Fruit fly (Drosophila melanogaster) whole organism, embryonic: ENCODE data around the gene Tfb5.

Experiments used
- Antp ChIP-seq: fragments of 200-800 bp; sonication (Bioruptor generic); optimal IDR thresholded peaks from 3 replicates; lab custom pipeline; 2016; ENCODE audit warnings: missing biosample characterization, missing genetic modification characterization
- CG10267 ChIP-seq: fragments of 200-800 bp; sonication (Bioruptor generic); optimal IDR thresholded peaks from 2 replicates; lab custom pipeline; 2018; ENCODE audit warnings: missing biosample characterization, mild to moderate bottlenecking, missing genetic modification characterization, moderate library complexity
- CG10431 ChIP-seq: fragments of 200-800 bp; sonication (Bioruptor generic); optimal IDR thresholded peaks from 3 replicates; lab custom pipeline; 2018; ENCODE audit warnings: missing biosample characterization, mild to moderate bottlenecking, missing genetic modification characterization
- CG10462 ChIP-seq: fragments of 200-800 bp; sonication (Bioruptor generic); optimal IDR thresholded peaks from 2 replicates; lab custom pipeline; 2016; ENCODE audit warnings: missing biosample characterization, missing genetic modification characterization
- CG13287 ChIP-seq: fragments of 200-800 bp; sonication (Bioruptor generic); IDR thresholded peaks from 2 replicates; pipeline ENCODE4 v1.3.6; 2022; ENCODE audit warnings: missing biosample characterization, missing genetic modification characterization; ENCODE audit not compliant: partially characterized antibody
- CG16863 ChIP-seq: fragments of 200-800 bp; sonication (Bioruptor generic); optimal IDR thresholded peaks from 3 replicates; lab custom pipeline; 2016; ENCODE audit warnings: missing biosample characterization, missing genetic modification characterization
- CG17802 ChIP-seq: fragments of 200-800 bp; sonication (Bioruptor generic); optimal IDR thresholded peaks from 2 replicates; lab custom pipeline; 2018; ENCODE audit warnings: missing biosample characterization, mild to moderate bottlenecking, missing genetic modification characterization, moderate library complexity
- CG1832 ChIP-seq: fragments of 200-800 bp; sonication (Bioruptor generic); optimal IDR thresholded peaks from 2 replicates; lab custom pipeline; 2017; ENCODE audit warnings: missing biosample characterization, mild to moderate bottlenecking, missing genetic modification characterization, inconsistent platforms
- CG32767 ChIP-seq: fragments of 200-800 bp; sonication (Bioruptor generic); IDR thresholded peaks from 2 replicates; pipeline ENCODE4 v1.3.6; 2022; ENCODE audit warnings: missing biosample characterization, missing genetic modification characterization
- CG33557 ChIP-seq: fragments of 200-800 bp; sonication (Bioruptor generic); optimal IDR thresholded peaks from 2 replicates; lab custom pipeline; 2019; ENCODE audit warnings: missing biosample characterization, mild to moderate bottlenecking, missing genetic modification characterization, moderate library complexity
- CG4424 ChIP-seq: fragments of 200-800 bp; sonication (Bioruptor generic); optimal IDR thresholded peaks from 3 replicates; lab custom pipeline; 2016; ENCODE audit warnings: missing biosample characterization, missing genetic modification characterization
- CG4820 ChIP-seq: fragments of 200-800 bp; sonication (Bioruptor generic); optimal IDR thresholded peaks from 3 replicates; lab custom pipeline; 2016; ENCODE audit warnings: missing biosample characterization, missing genetic modification characterization
- CG5953 ChIP-seq: fragments of 200-800 bp; sonication (Bioruptor generic); IDR thresholded peaks from 2 replicates; pipeline ENCODE4 v1.3.6; 2022; ENCODE audit warnings: missing biosample characterization, missing genetic modification characterization
- CG6254 ChIP-seq: fragments of 200-800 bp; sonication (Bioruptor generic); optimal IDR thresholded peaks from 3 replicates; lab custom pipeline; 2017; ENCODE audit warnings: mild to moderate bottlenecking, missing biosample characterization, missing genetic modification reagents, missing genetic modification characterization
- CG6765 ChIP-seq: fragments of 200-800 bp; sonication (Bioruptor generic); optimal IDR thresholded peaks from 3 replicates; lab custom pipeline; 2017; ENCODE audit warnings: missing biosample characterization, mild to moderate bottlenecking, missing genetic modification characterization
- CG7556 ChIP-seq: fragments of 200-800 bp; sonication (Bioruptor generic); optimal IDR thresholded peaks from 2 replicates; lab custom pipeline; 2017; ENCODE audit warnings: missing biosample characterization, mild to moderate bottlenecking, missing genetic modification characterization
- CG7745 ChIP-seq: fragments of 200-800 bp; sonication (Bioruptor generic); optimal IDR thresholded peaks from 2 replicates; lab custom pipeline; 2018; ENCODE audit warnings: missing biosample characterization, mild to moderate bottlenecking, missing genetic modification characterization, moderate library complexity
- CG8089 ChIP-seq: fragments of 200-800 bp; sonication (Bioruptor generic); optimal IDR thresholded peaks from 3 replicates; lab custom pipeline; 2016; ENCODE audit warnings: missing biosample characterization, missing genetic modification characterization
- CG8924 ChIP-seq: fragments of 200-800 bp; optimal IDR thresholded peaks from 3 replicates; lab custom pipeline; 2019; ENCODE audit warnings: missing biosample characterization, mild to moderate bottlenecking, missing genetic modification characterization, moderate library complexity
- Camta ChIP-seq: fragments of 200-800 bp; sonication (Bioruptor generic); optimal IDR thresholded peaks from 2 replicates; lab custom pipeline; 2016; ENCODE audit warnings: missing biosample characterization, missing genetic modification characterization
- D19A ChIP-seq: fragments of 200-800 bp; optimal IDR thresholded peaks from 3 replicates; lab custom pipeline; 2019; ENCODE audit warnings: missing biosample characterization, mild to moderate bottlenecking, missing genetic modification characterization, moderate library complexity
- ERR ChIP-seq: fragments of 200-800 bp; sonication (Bioruptor generic); optimal IDR thresholded peaks from 2 replicates; lab custom pipeline; 2016; ENCODE audit warnings: missing biosample characterization, missing genetic modification characterization
- HLHmδ ChIP-seq: fragments of 200-800 bp; sonication (Bioruptor generic); optimal IDR thresholded peaks from 2 replicates; lab custom pipeline; 2018; ENCODE audit warnings: missing biosample characterization, mild to moderate bottlenecking, missing genetic modification characterization, moderate library complexity
- Hr78 ChIP-seq, 2 experiments: fragments of 200-800 bp in 1 of 2; fragments of >200 bp in 1 of 2; sonication (Bioruptor generic) in 1 of 2; optimal IDR thresholded peaks; 2 replicates each; lab custom pipeline; 2017 to 2019; ENCODE audit warnings: missing biosample characterization in 2 of 2, missing genetic modification characterization in 2 of 2, mild to moderate bottlenecking in 1 of 2, moderate library complexity in 1 of 2
- Mad ChIP-seq: fragments of 200-800 bp; sonication (Bioruptor generic); optimal IDR thresholded peaks from 2 replicates; lab custom pipeline; 2016; ENCODE audit warnings: missing biosample characterization, missing genetic modification characterization
- Meics ChIP-seq: fragments of 200-800 bp; sonication (Bioruptor generic); optimal IDR thresholded peaks from 2 replicates; lab custom pipeline; 2017; ENCODE audit warnings: missing biosample characterization, mild to moderate bottlenecking, missing genetic modification characterization
- NK7.1 ChIP-seq: fragments of 200-800 bp; sonication (Bioruptor generic); optimal IDR thresholded peaks from 3 replicates; lab custom pipeline; 2016; ENCODE audit warnings: missing biosample characterization, missing genetic modification characterization
- Ptx1 ChIP-seq: fragments of 200-800 bp; sonication (Bioruptor generic); IDR thresholded peaks from 2 replicates; pipeline ENCODE4 v1.3.6; 2022; ENCODE audit warnings: missing biosample characterization, missing genetic modification characterization
- YL-1 ChIP-seq: fragments of 200-800 bp; sonication (Bioruptor generic); optimal IDR thresholded peaks from 3 replicates; lab custom pipeline; 2017; ENCODE audit warnings: missing biosample characterization, mild to moderate bottlenecking, missing genetic modification characterization
- aop ChIP-seq: fragments of 200-800 bp; sonication (Bioruptor generic); IDR thresholded peaks from 2 replicates; pipeline ENCODE4 v1.3.6; 2022; ENCODE audit warnings: missing biosample characterization, missing genetic modification characterization
- bab2 ChIP-seq: fragments of 200-800 bp; sonication (Bioruptor generic); optimal IDR thresholded peaks from 2 replicates; lab custom pipeline; 2016; ENCODE audit warnings: missing biosample characterization, missing genetic modification characterization
- chm ChIP-seq: fragments of 200-800 bp; sonication (Bioruptor generic); IDR thresholded peaks from 2 replicates; pipeline ENCODE4 v1.3.6; 2022; ENCODE audit warnings: missing biosample characterization, missing genetic modification characterization
- crc ChIP-seq: fragments of 200-800 bp; sonication (Bioruptor generic); optimal IDR thresholded peaks from 2 replicates; lab custom pipeline; 2016; ENCODE audit warnings: missing biosample characterization, missing genetic modification characterization
- disco-r ChIP-seq: fragments of 200-800 bp; sonication (Bioruptor generic); optimal IDR thresholded peaks from 2 replicates; lab custom pipeline; 2016; ENCODE audit warnings: missing biosample characterization, missing genetic modification characterization
- ems ChIP-seq: fragments of 200-800 bp; sonication (Bioruptor generic); optimal IDR thresholded peaks from 3 replicates; lab custom pipeline; 2016; ENCODE audit warnings: missing biosample characterization, missing genetic modification characterization
- eyg ChIP-seq: fragments of 200-800 bp; sonication (Bioruptor generic); optimal IDR thresholded peaks from 3 replicates; lab custom pipeline; 2016; ENCODE audit warnings: missing biosample characterization, missing genetic modification characterization
- fd3F ChIP-seq: fragments of 200-800 bp; sonication (Bioruptor generic); optimal IDR thresholded peaks from 2 replicates; lab custom pipeline; 2018; ENCODE audit warnings: missing biosample characterization, mild to moderate bottlenecking, missing genetic modification characterization, moderate library complexity
- fru ChIP-seq: fragments of >200 bp; optimal IDR thresholded peaks from 2 replicates; lab custom pipeline; 2017
- gem ChIP-seq: fragments of 200-800 bp; sonication (Bioruptor generic); optimal IDR thresholded peaks from 2 replicates; lab custom pipeline; 2019; ENCODE audit warnings: missing biosample characterization, mild to moderate bottlenecking, missing genetic modification characterization, moderate library complexity
- gt ChIP-seq: fragments of 200-800 bp; sonication (Bioruptor generic); IDR thresholded peaks from 2 replicates; pipeline ENCODE4 v1.3.6; 2022; ENCODE audit warnings: missing biosample characterization, missing genetic modification characterization
- kah ChIP-seq: fragments of 200-800 bp; sonication (Bioruptor generic); optimal IDR thresholded peaks from 2 replicates; lab custom pipeline; 2018; ENCODE audit warnings: missing biosample characterization, mild to moderate bottlenecking, missing genetic modification characterization
- klu ChIP-seq: fragments of 200-800 bp; sonication (Bioruptor generic); IDR thresholded peaks from 2 replicates; pipeline ENCODE4 v1.3.6; 2022; ENCODE audit warnings: missing biosample characterization, missing genetic modification characterization
- lola ChIP-seq, 3 experiments: fragments of >200 bp in 2 of 3; fragments of 200-800 bp in 1 of 3; sonication (Bioruptor generic) in 1 of 3; optimal IDR thresholded peaks; 2 replicates each; lab custom pipeline; 2017 to 2019; ENCODE audit warnings: missing biosample characterization in 3 of 3, missing genetic modification characterization in 3 of 3, mild to moderate bottlenecking in 1 of 3, moderate library complexity in 1 of 3
- lov ChIP-seq, 2 experiments: fragments of 200-800 bp in 1 of 2; fragments of >200 bp in 1 of 2; sonication (Bioruptor generic) in 1 of 2; IDR thresholded peaks in 1 of 2; optimal IDR thresholded peaks in 1 of 2; 2 replicates in 1 of 2; 3 replicates in 1 of 2; pipeline versions ENCODE4 v1.3.6 to Lab custom; 2017 to 2022; ENCODE audit warnings: missing biosample characterization in 1 of 2, missing genetic modification characterization in 1 of 2
- nmo ChIP-seq: fragments of 200-800 bp; sonication (Bioruptor generic); optimal IDR thresholded peaks from 2 replicates; lab custom pipeline; 2018; ENCODE audit warnings: missing biosample characterization, mild to moderate bottlenecking, missing genetic modification characterization, moderate library complexity
- onecut ChIP-seq: fragments of 200-800 bp; sonication (Bioruptor generic); IDR thresholded peaks from 2 replicates; pipeline ENCODE4 v1.3.6; 2022; ENCODE audit warnings: missing biosample characterization, missing genetic modification characterization
- repo ChIP-seq: fragments of 200-800 bp; sonication (Bioruptor generic); optimal IDR thresholded peaks from 2 replicates; lab custom pipeline; 2016; ENCODE audit warnings: missing biosample characterization, missing genetic modification characterization
- sna ChIP-seq: fragments of 200-800 bp; sonication (Bioruptor generic); IDR thresholded peaks from 2 replicates; pipeline ENCODE4 v1.3.6; 2022; ENCODE audit warnings: missing biosample characterization, missing genetic modification characterization; ENCODE audit not compliant: partially characterized antibody
- sqz ChIP-seq: fragments of 200-800 bp; sonication (Bioruptor generic); optimal IDR thresholded peaks from 3 replicates; lab custom pipeline; 2018; ENCODE audit warnings: missing biosample characterization, mild to moderate bottlenecking, missing genetic modification characterization
- tup ChIP-seq: fragments of 200-800 bp; sonication (Bioruptor generic); optimal IDR thresholded peaks from 2 replicates; lab custom pipeline; 2016; ENCODE audit warnings: missing biosample characterization, mild to moderate bottlenecking, missing genetic modification characterization, moderate library complexity
- vnd ChIP-seq: fragments of 200-800 bp; sonication (Bioruptor generic); IDR thresholded peaks from 3 replicates; pipeline ENCODE4 v1.3.6; 2022; ENCODE audit warnings: missing biosample characterization, missing genetic modification characterization; ENCODE audit not compliant: partially characterized antibody

The Tfb5 gene

DNA sequence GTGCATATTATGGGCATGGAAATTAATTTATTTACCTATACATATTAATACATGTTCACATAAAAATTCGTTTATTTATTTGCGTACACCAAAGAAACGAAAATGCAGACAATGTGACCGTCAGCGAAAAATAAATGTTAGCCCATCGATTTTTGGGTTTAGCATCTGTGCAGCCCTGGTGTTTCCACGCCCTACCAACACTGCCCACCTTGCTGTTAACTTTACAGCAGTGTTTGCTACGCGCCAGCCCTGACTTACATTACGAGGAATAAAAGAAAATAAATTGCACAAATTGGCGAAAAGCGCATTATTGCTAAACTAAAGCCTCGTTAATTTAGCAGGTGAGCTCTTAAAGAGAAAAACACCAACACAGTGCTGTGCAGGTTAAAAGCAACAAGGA, 32.4 kb upstream of the Tfb5 start, which contains the start of the genes CG33995, CG44000 and CG44001 (continued):
- TF ChIP-seq CG32767 (GFP tag; lab: Robert Waterston, UW) = no peak
- no peak for TF ChIP-seq aop
- peak; percentile 96 for TF ChIP-seq YL-1
- peak; percentile 49 for TF ChIP-seq Ptx1
- TF ChIP-seq CG4424 = peak; percentile 5
- peak; percentile 72 for TF ChIP-seq Mad (GFP tag; lab: Kevin White, UChicago)
- TF ChIP-seq vnd (GFP tag; lab: Robert Waterston, UW) = no peak
- no peak for TF ChIP-seq CG6254 (GFP tag; lab: Kevin White, UChicago)
- no peak for TF ChIP-seq CG5953 (GFP tag; lab: Robert Waterston, UW)
- TF ChIP-seq Hr78 (GFP tag; optimal IDR thresholded peaks at IDR 0.05; lab: Kevin White, UChicago) = no peak
- TF ChIP-seq nmo (GFP tag; lab: Kevin White, UChicago) = peak; percentile 59
- no peak for TF ChIP-seq klu (GFP tag; lab: Robert Waterston, UW)
- peak; percentile 36 for TF ChIP-seq ems (GFP tag; lab: Kevin White, UChicago)
- peak; percentile 65 for TF ChIP-seq CG8924 (tag; lab: Kevin White, UChicago)
- TF ChIP-seq lov (optimal IDR thresholded peaks at IDR 0.05; lab: Kevin White, UChicago) = no peak
- TF ChIP-seq lov (GFP tag; IDR thresholded peaks at IDR 0.05; lab: Robert Waterston, UW) = no peak
- no peak for TF ChIP-seq NK7.1 (GFP tag; lab: Kevin White, UChicago)
- no peak for TF ChIP-seq CG10431 (GFP tag; lab: Kevin White, UChicago)
- peak; percentile 45 for TF ChIP-seq Meics (GFP tag; lab: Kevin White, UChicago)
- no peak for TF ChIP-seq CG6765 (GFP tag; lab: Kevin White, UChicago)
- no peak for TF ChIP-seq crc
- peak; percentile 14 for TF ChIP-seq CG33557 (GFP tag; lab: Kevin White, UChicago)
- peak; percentile 64 for TF ChIP-seq Antp
- TF ChIP-seq gt = no peak
- TF ChIP-seq lola (GFP tag; optimal IDR thresholded peaks at IDR 0.05; lab: Kevin White, UChicago) = no peak
- peak; percentile 16 for TF ChIP-seq eyg (GFP tag; lab: Kevin White, UChicago)
- peak; percentile 7 for TF ChIP-seq HLHmδ (GFP tag; lab: Kevin White, UChicago)
- no peak for TF ChIP-seq kah (GFP tag; lab: Kevin White, UChicago)
- peak; percentile 17 for TF ChIP-seq CG7556 (GFP tag; lab: Kevin White, UChicago)
- peak; percentile 55 for TF ChIP-seq CG13287
- peak; percentile 98 for TF ChIP-seq onecut (GFP tag; lab: Robert Waterston, UW)
- TF ChIP-seq CG17802 (tag; lab: Kevin White, UChicago) = no peak
- no peak for TF ChIP-seq fd3F (GFP tag; lab: Kevin White, UChicago)
- TF ChIP-seq gem = peak; percentile 45
- TF ChIP-seq ERR = no peak
- TF ChIP-seq fru (lab: Kevin White, UChicago) = no peak
- peak; percentile 16 for TF ChIP-seq CG4820 (GFP tag; lab: Kevin White, UChicago)
- TF ChIP-seq D19A (tag; lab: Kevin White, UChicago) = no peak
- peak; percentile 97 for TF ChIP-seq CG10267 (tag; lab: Kevin White, UChicago)
- TF ChIP-seq sqz = peak; percentile 23
- peak; percentile 28 for TF ChIP-seq tup (GFP tag; lab: Kevin White, UChicago)
- peak; percentile 46 for TF ChIP-seq bab2
- no peak for TF ChIP-seq CG10462
- TF ChIP-seq chm (GFP tag; lab: Robert Waterston, UW) = peak; percentile 57
- no peak for TF ChIP-seq disco-r (GFP tag; lab: Kevin White, UChicago)
- no peak for TF ChIP-seq CG8089 (GFP tag; lab: Kevin White, UChicago)
- TF ChIP-seq CG7745 = no peak
- TF ChIP-seq repo = peak; percentile 54
- TF ChIP-seq CG1832 (GFP tag; lab: Kevin White, UChicago) = no peak
- TF ChIP-seq sna = 0 out of 2 replicates have a peak, but pooled peaks have one; percentile 4
- peak; percentile 41 for TF ChIP-seq Camta (GFP tag; lab: Kevin White, UChicago)
- TF ChIP-seq CG16863 (GFP tag; lab: Kevin White, UChicago) = peak; percentile 0
